Worm (Caenorhabditis elegans) whole organism, dauer: ENCODE results near the gene cyp-34A5.

Experiments
- unc-62 ChIP-seq: sonication (generic microtip); optimal IDR thresholded peaks from 2 replicates; lab custom pipeline; 2017; ENCODE audit warnings: missing biosample characterization, missing genetic modification reagents, missing genetic modification characterization

cyp-34A5 gene

ce11 chrV:3919289-3919688, 38.2 kb downstream of the cyp-34A5 start, which contains the start of gene srx-66:
srx-66 (plus strand) TSS chrV:3919589.
- TF ChIP-seq unc-62, result no peak

DNA sequence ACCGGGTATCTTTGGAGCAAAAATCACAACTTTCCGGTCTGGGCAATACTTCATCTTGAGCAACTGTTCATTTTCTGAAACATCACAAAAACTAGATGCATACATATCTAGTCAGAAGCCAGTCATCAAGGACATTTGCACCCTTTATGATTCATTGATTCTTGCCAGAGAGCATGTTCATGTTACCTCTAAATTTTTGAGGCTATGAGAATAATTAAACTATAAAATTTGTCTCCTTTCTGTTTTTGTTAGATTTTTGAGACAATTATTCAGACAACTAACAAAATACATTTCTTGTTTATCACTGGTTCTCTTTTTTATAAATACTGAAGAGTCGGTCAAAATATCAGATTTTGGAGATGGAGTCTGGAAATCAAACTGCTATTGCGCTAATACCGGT, 41.0 kb downstream of the cyp-34A5 start, which contains the start of gene srx-67:
srx-67 (plus strand) TSS at position 301 of the 400 bp plus-strand sequence.
- TF ChIP-seq unc-62, result no peak

DNA sequence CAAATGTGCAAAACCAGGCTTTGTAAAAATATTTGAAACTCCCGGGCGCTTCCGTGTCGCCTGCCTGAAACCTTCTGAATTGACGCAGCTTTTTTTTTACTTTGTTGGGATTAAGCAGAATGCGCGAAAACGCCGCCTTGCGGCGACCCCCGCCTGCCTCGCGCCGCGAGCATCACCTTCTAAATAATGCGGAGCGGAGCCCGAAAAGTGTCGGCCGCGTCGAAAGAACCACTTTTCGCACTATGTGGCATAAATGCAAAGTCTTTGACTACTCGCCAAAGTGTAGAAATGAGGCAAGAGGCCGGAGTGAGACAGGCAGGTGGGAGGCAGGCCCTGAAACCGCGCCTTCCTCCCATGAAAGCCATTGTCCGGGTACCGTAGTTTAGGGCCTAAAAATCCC, 44.4 kb downstream of the cyp-34A5 start:
- no peak for TF ChIP-seq unc-62

ce11 chrV:3912472-3912871, 45.0 kb downstream of the cyp-34A5 start, which contains the start of gene srx-68:
srx-68 (plus strand) TSS chrV:3912772.
- no peak for TF ChIP-seq unc-62

- TF ChIP-seq unc-62, result no peak
Measured at ce11 chrV:3905841-3906240, 51.7 kb downstream of the cyp-34A5 start, which contains the start of gene nhr-156. nhr-156 (plus strand) TSS chrV:3906106.
